Worm (Caenorhabditis elegans): ENCODE data around the gene mon-2.

The mon-2 gene

DNA sequence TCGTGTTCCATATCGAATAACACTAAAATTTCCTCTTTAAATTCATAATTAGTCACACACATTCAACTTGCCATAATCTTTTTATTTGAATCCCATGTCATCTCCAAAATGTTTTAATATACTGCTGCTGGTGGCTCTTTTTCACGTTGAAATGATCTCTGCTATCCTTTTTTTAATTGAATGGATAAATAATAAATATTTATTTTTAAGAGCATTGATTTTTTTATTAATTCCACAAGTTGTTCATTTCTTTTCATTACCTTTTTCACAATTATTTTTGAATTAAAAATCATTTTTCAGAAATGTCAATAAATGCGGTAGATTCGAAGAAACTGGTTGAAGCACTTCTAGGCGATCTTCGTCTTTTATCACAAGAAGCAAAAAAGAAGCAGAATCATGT, at the start of gene mon-2:
Gene mon-2 (plus strand): TSS at position 301 of the 400 bp plus-strand sequence.
- TF ChIP-seq fos-1 (tag; optimal IDR thresholded peaks at IDR 0.05) (no peak), C16A3.4 (tag; optimal IDR thresholded peaks at IDR 0.05) (no peak), lin-13 (GFP tag; optimal IDR thresholded peaks at IDR 0.05) (no peak), nhr-77 (tag; optimal IDR thresholded peaks at IDR 0.05) (no peak), nhr-12 (tag; optimal IDR thresholded peaks at IDR 0.05) (no peak), Y116A8C.19 (tag; optimal IDR thresholded peaks at IDR 0.05; ENCODE audit: borderline replicate concordance) (no peak), isw-1 (GFP tag; IDR thresholded peaks at IDR 0.05) (no peak), lin-15B (tag; optimal IDR thresholded peaks at IDR 0.05) (no peak), unc-30 (tag; optimal IDR thresholded peaks at IDR 0.05) (no peak), ets-5 (GFP tag; IDR thresholded peaks at IDR 0.05) (no peak), ceh-8 (GFP tag; optimal IDR thresholded peaks at IDR 0.05) (no peak), dpl-1 (GFP tag; optimal IDR thresholded peaks at IDR 0.05) (no peak), unc-86 (tag; optimal IDR thresholded peaks at IDR 0.05) (no peak), ceh-63 (GFP tag; optimal IDR thresholded peaks at IDR 0.05) (no peak), nhr-11 (tag; optimal IDR thresholded peaks at IDR 0.05) (no peak), unc-62 (GFP tag; optimal IDR thresholded peaks at IDR 0.05) (no peak), nhr-71 (tag; optimal IDR thresholded peaks at IDR 0.05) (no peak), nhr-90 (tag; optimal IDR thresholded peaks at IDR 0.05; ENCODE audit: poor library complexity) (no peak), irx-1 (tag; optimal IDR thresholded peaks at IDR 0.05) (no peak)

DNA sequence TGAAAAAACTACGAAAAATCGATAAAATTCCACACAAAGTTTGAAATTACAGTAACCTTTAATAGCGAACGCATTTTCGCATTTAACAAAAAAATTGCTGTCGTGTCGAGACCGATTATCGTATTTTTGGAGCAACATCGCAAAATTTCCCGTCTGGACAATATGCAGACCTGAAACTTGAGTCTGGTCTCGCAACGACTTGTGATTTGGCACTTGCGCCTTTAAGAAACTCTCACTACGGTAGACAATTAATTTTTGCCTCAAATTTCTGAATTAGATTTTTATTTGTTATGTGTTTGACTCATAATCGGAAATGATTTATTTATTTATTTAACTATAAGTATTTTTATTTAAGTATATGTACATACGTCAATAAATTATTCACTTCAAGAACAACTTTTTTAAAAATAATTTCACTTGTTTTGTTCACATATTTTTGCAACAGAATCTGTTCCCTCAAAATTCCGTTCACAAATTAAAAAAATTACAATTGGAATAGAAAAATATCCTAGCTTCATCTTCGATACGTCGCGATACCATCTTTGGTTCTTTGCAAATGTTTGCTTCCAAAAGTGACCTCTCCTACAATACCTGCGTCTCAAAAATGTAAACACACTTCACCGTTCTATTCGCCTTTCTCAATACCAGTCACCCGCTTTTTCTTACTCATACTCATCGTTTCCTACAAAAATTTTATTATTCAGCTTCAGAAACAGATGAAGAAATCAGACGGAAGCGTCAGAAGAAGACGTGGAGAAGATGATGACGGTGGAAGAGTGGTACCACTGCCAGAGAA, 48.8 kb upstream of the mon-2 start, which contains the start of gene T12G3.4:
Gene T12G3.4 (plus strand): TSS at position 705 of the 796 bp plus-strand sequence.
- no peak for TF ChIP-seq pqm-1 (tag; optimal IDR thresholded peaks at IDR 0.05)
- no peak for TF ChIP-seq nhr-237 (tag; optimal IDR thresholded peaks at IDR 0.05)
- no peak for TF ChIP-seq sox-4 (tag; optimal IDR thresholded peaks at IDR 0.05)
- no peak for TF ChIP-seq sup-37 (GFP tag; optimal IDR thresholded peaks at IDR 0.05)
- no peak for TF ChIP-seq ceh-90 (tag; optimal IDR thresholded peaks at IDR 0.05)
- TF ChIP-seq unc-86 (tag; optimal IDR thresholded peaks at IDR 0.05): no peak
- no peak for TF ChIP-seq lin-15B (tag; optimal IDR thresholded peaks at IDR 0.05)
- TF ChIP-seq lir-3 (tag; optimal IDR thresholded peaks at IDR 0.05; ENCODE audit: poor library complexity): no peak
- TF ChIP-seq irx-1 (tag; optimal IDR thresholded peaks at IDR 0.05): no peak
- no peak for TF ChIP-seq ama-1 (optimal IDR thresholded peaks at IDR 0.05)
- no peak for TF ChIP-seq tbx-2 (tag; optimal IDR thresholded peaks at IDR 0.05)
- TF ChIP-seq hlh-4 (tag; optimal IDR thresholded peaks at IDR 0.05): no peak
- no peak for TF ChIP-seq nhr-71 (tag; optimal IDR thresholded peaks at IDR 0.05)
- TF ChIP-seq efl-1 (optimal IDR thresholded peaks at IDR 0.05): no peak
- TF ChIP-seq efl-1 (GFP tag; optimal IDR thresholded peaks at IDR 0.05 in 1 of 2): no peak
- no peak for TF ChIP-seq fos-1 (tag; optimal IDR thresholded peaks at IDR 0.05)
- no peak for TF ChIP-seq nhr-76 (tag; optimal IDR thresholded peaks at IDR 0.05)

DNA sequence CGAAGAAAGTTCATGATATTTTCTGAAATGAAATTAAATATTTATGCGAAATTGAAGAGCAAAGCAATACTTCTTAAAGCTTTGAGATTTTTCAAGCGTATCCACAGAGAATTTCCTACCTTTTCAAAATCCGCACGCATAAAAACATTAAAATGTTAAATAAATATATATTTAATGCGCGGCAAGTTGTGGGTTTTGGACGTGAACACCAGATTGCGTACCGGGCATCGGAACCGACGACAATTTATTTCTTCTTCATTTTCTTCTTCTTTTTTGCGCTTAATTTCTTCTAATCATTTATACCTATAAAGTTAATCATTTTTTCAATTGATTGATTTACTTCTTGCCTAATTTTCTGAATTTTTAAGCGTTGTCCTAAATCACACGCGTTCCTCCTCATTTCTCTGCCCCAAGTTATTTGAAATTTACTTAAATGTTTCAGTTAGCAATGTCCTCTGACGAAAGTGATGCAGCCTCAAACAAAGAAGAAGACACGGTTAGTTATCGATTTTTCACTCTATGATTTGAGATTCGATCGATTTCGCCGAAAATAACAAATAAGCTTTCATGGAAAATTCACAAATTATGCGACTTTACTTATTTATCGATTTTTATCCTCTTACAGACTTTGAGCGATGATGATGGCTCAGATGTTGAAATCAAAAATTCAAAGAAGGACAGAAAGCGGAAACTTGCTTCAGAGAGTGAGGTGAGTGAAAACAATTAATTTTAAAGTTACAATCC, 45.4 kb upstream of the mon-2 start, which contains the start of the genes bre-5 and spt-5:
Gene bre-5 (minus strand): TSS at position 167 of the 744 bp plus-strand sequence.
Gene spt-5 (plus strand): TSS at position 443 of the 744 bp plus-strand sequence.
- TF ChIP-seq ceh-8 (GFP tag; optimal IDR thresholded peaks at IDR 0.05) (no peak), nhr-71 (tag; optimal IDR thresholded peaks at IDR 0.05) (peak; percentile 48), sup-37 (GFP tag; optimal IDR thresholded peaks at IDR 0.05) (no peak), swsn-7 (tag; optimal IDR thresholded peaks at IDR 0.05) (peak; percentile 25), lin-39 (tag; optimal IDR thresholded peaks at IDR 0.05) (no peak), unc-130 (tag; optimal IDR thresholded peaks at IDR 0.05) (peak; percentile 61), hlh-17 (GFP tag; optimal IDR thresholded peaks at IDR 0.05; ENCODE audit: borderline replicate concordance) (no peak), rnt-1 (tag; optimal IDR thresholded peaks at IDR 0.05) (peak; percentile 5), fkh-8 (tag; optimal IDR thresholded peaks at IDR 0.05) (no peak), aly-2 (tag; optimal IDR thresholded peaks at IDR 0.05) (no peak), snpc-4 (tag; optimal IDR thresholded peaks at IDR 0.05) (no peak), nhr-76 (tag; optimal IDR thresholded peaks at IDR 0.05) (no peak), sptf-1 (tag; optimal IDR thresholded peaks at IDR 0.05) (no peak), nhr-84 (tag; optimal IDR thresholded peaks at IDR 0.05) (no peak), nhr-85 (tag) (peak; percentile 45), aha-1 (tag; optimal IDR thresholded peaks at IDR 0.05) (no peak), hpl-2 (GFP tag; optimal IDR thresholded peaks at IDR 0.05) (no peak), irx-1 (tag; optimal IDR thresholded peaks at IDR 0.05) (no peak), mep-1 (tag; optimal IDR thresholded peaks at IDR 0.05) (no peak), snu-23 (GFP tag; optimal IDR thresholded peaks at IDR 0.05) (peak; percentile 41), nhr-28 (tag; optimal IDR thresholded peaks at IDR 0.05) (no peak), nhr-11 (tag; optimal IDR thresholded peaks at IDR 0.05) (no peak), ceh-82 (tag; optimal IDR thresholded peaks at IDR 0.05) (peak in 1 of 3 experiments; percentile 1), unc-98 (GFP tag; IDR thresholded peaks at IDR 0.05) (no peak)
